Fruit fly (Drosophila melanogaster) whole organism, embryonic: ENCODE measurements around the gene TwdlW.
A peak's percentile ranks its signal among the peaks of the same experiment; 100 is the strongest.

Experiments
- B-H2 ChIP-seq: fragments of 200-800 bp; sonication (Bioruptor generic); optimal IDR thresholded peaks from 2 replicates; lab custom pipeline; 2018; ENCODE audit warnings: missing biosample characterization, mild to moderate bottlenecking, missing genetic modification characterization
- CG10209 ChIP-seq: fragments of 200-800 bp; sonication (Bioruptor generic); optimal IDR thresholded peaks from 3 replicates; lab custom pipeline; 2017; ENCODE audit warnings: missing biosample characterization, mild to moderate bottlenecking, missing genetic modification characterization, missing genetic modification reagents
- CG10959 ChIP-seq: fragments of 200-800 bp; sonication (Bioruptor generic); IDR thresholded peaks from 2 replicates; pipeline ENCODE4 v1.3.6; 2022; ENCODE audit warnings: missing biosample characterization, missing genetic modification characterization
- CG11093 ChIP-seq: fragments of 200-800 bp; sonication (Bioruptor generic); IDR thresholded peaks from 3 replicates; pipeline ENCODE4 v1.3.6; 2022; ENCODE audit warnings: missing biosample characterization, missing genetic modification characterization
- CG12071 ChIP-seq: fragments of 200-800 bp; sonication (Bioruptor generic); optimal IDR thresholded peaks from 3 replicates; lab custom pipeline; 2018; ENCODE audit warnings: missing biosample characterization, mild to moderate bottlenecking, missing genetic modification characterization
- CG12236 ChIP-seq: fragments of 200-800 bp; sonication (Bioruptor generic); optimal IDR thresholded peaks from 2 replicates; lab custom pipeline; 2016; ENCODE audit warnings: missing biosample characterization, missing genetic modification characterization
- CG13123 ChIP-seq: fragments of 200-800 bp; sonication (Bioruptor generic); optimal IDR thresholded peaks from 2 replicates; lab custom pipeline; 2016; ENCODE audit warnings: missing biosample characterization, missing genetic modification characterization
- CG15073 ChIP-seq: fragments of 200-800 bp; sonication (Bioruptor generic); optimal IDR thresholded peaks from 2 replicates; lab custom pipeline; 2016; ENCODE audit warnings: missing biosample characterization, missing genetic modification characterization
- CG16813 ChIP-seq: fragments of 200-800 bp; sonication (Bioruptor generic); IDR thresholded peaks from 3 replicates; pipeline ENCODE4 v1.3.6; 2022; ENCODE audit warnings: missing biosample characterization, missing genetic modification characterization; ENCODE audit not compliant: partially characterized antibody
- CG18262 ChIP-seq: fragments of 200-800 bp; optimal IDR thresholded peaks from 3 replicates; lab custom pipeline; 2019; ENCODE audit warnings: missing biosample characterization, mild to moderate bottlenecking, missing genetic modification characterization, moderate library complexity
- CG18599 ChIP-seq: fragments of 200-800 bp; sonication (Bioruptor generic); optimal IDR thresholded peaks from 3 replicates; lab custom pipeline; 2017; ENCODE audit warnings: missing biosample characterization, missing genetic modification characterization, mild to moderate bottlenecking, moderate library complexity, missing genetic modification reagents
- CG2120 ChIP-seq: fragments of 200-800 bp; sonication (Bioruptor generic); optimal IDR thresholded peaks from 3 replicates; lab custom pipeline; 2016; ENCODE audit warnings: missing biosample characterization, missing genetic modification characterization
- CG2129 ChIP-seq: fragments of 200-800 bp; sonication (Bioruptor generic); IDR thresholded peaks from 2 replicates; pipeline ENCODE4 v1.3.6; 2022; ENCODE audit warnings: missing biosample characterization, missing genetic modification characterization; ENCODE audit not compliant: partially characterized antibody
- CG31365 ChIP-seq: fragments of 200-800 bp; sonication (Bioruptor generic); optimal IDR thresholded peaks from 2 replicates; lab custom pipeline; 2018; ENCODE audit warnings: missing biosample characterization, mild to moderate bottlenecking, missing genetic modification characterization
- CG31441 ChIP-seq: fragments of 200-800 bp; sonication (Bioruptor generic); IDR thresholded peaks from 2 replicates; pipeline ENCODE4 v1.3.6; 2022; ENCODE audit warnings: missing biosample characterization, missing genetic modification characterization
- CG4404 ChIP-seq: fragments of 200-800 bp; sonication (Bioruptor generic); IDR thresholded peaks from 2 replicates; pipeline ENCODE4 v1.3.6; 2022; ENCODE audit warnings: missing biosample characterization, missing genetic modification characterization
- CG7357 ChIP-seq: fragments of 200-800 bp; sonication (Bioruptor generic); IDR thresholded peaks from 3 replicates; pipeline ENCODE4 v1.3.6; 2022; ENCODE audit warnings: missing biosample characterization, missing genetic modification characterization
- Chrac-16 ChIP-seq: fragments of 200-800 bp; sonication (Bioruptor generic); optimal IDR thresholded peaks from 3 replicates; lab custom pipeline; 2016; ENCODE audit warnings: missing biosample characterization, missing genetic modification characterization
- E2f2 ChIP-seq: fragments of 200-800 bp; sonication (Bioruptor generic); IDR thresholded peaks from 2 replicates; pipeline ENCODE4 v1.3.6; 2022; ENCODE audit warnings: missing biosample characterization, missing genetic modification characterization
- Elba2 ChIP-seq: fragments of 200-800 bp; sonication (Bioruptor generic); optimal IDR thresholded peaks from 3 replicates; lab custom pipeline; 2016; ENCODE audit warnings: missing biosample characterization, missing genetic modification characterization
- Gug ChIP-seq: fragments of 200-800 bp; sonication (Bioruptor generic); IDR thresholded peaks from 4 replicates; pipeline ENCODE4 v1.3.6; 2022; ENCODE audit warnings: missing biosample characterization, missing genetic modification characterization
- Lpt ChIP-seq: fragments of >200 bp; optimal IDR thresholded peaks from 2 replicates; lab custom pipeline; 2018; ENCODE audit warnings: missing biosample characterization, missing genetic modification characterization
- Max ChIP-seq: fragments of 200-800 bp; sonication (Bioruptor generic); optimal IDR thresholded peaks from 2 replicates; lab custom pipeline; 2016; ENCODE audit warnings: missing biosample characterization, mild to moderate bottlenecking, missing genetic modification characterization
- NFAT ChIP-seq: fragments of 200-800 bp; sonication (Bioruptor generic); IDR thresholded peaks from 2 replicates; pipeline ENCODE4 v1.3.6; 2022; ENCODE audit warnings: missing biosample characterization, missing genetic modification characterization
- Scr ChIP-seq: fragments of 200-800 bp; sonication (Bioruptor generic); IDR thresholded peaks from 2 replicates; pipeline ENCODE4 v1.3.6; 2022; ENCODE audit warnings: missing biosample characterization, missing genetic modification characterization; ENCODE audit not compliant: partially characterized antibody
- ato ChIP-seq: fragments of 200-800 bp; sonication (Bioruptor generic); IDR thresholded peaks from 2 replicates; pipeline ENCODE4 v1.3.6; 2022; ENCODE audit warnings: missing biosample characterization, missing genetic modification characterization; ENCODE audit not compliant: partially characterized antibody
- az2 ChIP-seq: fragments of 200-800 bp; sonication (Bioruptor generic); optimal IDR thresholded peaks from 3 replicates; lab custom pipeline; 2016; ENCODE audit warnings: missing biosample characterization, missing genetic modification characterization
- bsh ChIP-seq, 2 experiments: fragments of 200-800 bp; sonication (Bioruptor generic); optimal IDR thresholded peaks; 2 replicates each; lab custom pipeline; 2017 to 2018; ENCODE audit warnings: mild to moderate bottlenecking in 2 of 2, missing biosample characterization in 2 of 2, missing genetic modification characterization in 2 of 2, moderate library complexity in 1 of 2
- btn ChIP-seq: fragments of 200-800 bp; sonication (Bioruptor generic); optimal IDR thresholded peaks from 2 replicates; lab custom pipeline; 2016; ENCODE audit warnings: missing biosample characterization, missing genetic modification characterization
- ci ChIP-seq: fragments of 200-800 bp; sonication (Bioruptor generic); IDR thresholded peaks from 3 replicates; pipeline ENCODE4 v1.3.6; 2022; ENCODE audit warnings: missing biosample characterization, missing genetic modification characterization
- da ChIP-seq: fragments of 200-800 bp; sonication (Bioruptor generic); optimal IDR thresholded peaks from 2 replicates; lab custom pipeline; 2016; ENCODE audit warnings: missing biosample characterization, missing genetic modification characterization
- dati ChIP-seq: fragments of 200-800 bp; sonication (Bioruptor generic); IDR thresholded peaks from 2 replicates; pipeline ENCODE4 v1.3.6; 2022; ENCODE audit warnings: missing biosample characterization, missing genetic modification characterization
- eve ChIP-seq, 2 experiments: fragments of >200 bp; optimal IDR thresholded peaks; 2 replicates each; lab custom pipeline; 2017; ENCODE audit warnings: missing biosample characterization in 2 of 2, missing genetic modification characterization in 2 of 2
- eyg ChIP-seq: fragments of 200-800 bp; sonication (Bioruptor generic); optimal IDR thresholded peaks from 3 replicates; lab custom pipeline; 2016; ENCODE audit warnings: missing biosample characterization, missing genetic modification characterization
- fru ChIP-seq: fragments of >200 bp; optimal IDR thresholded peaks from 2 replicates; lab custom pipeline; 2017
- gem ChIP-seq: fragments of 200-800 bp; sonication (Bioruptor generic); optimal IDR thresholded peaks from 2 replicates; lab custom pipeline; 2019; ENCODE audit warnings: missing biosample characterization, mild to moderate bottlenecking, missing genetic modification characterization, moderate library complexity
- ken ChIP-seq: fragments of 200-800 bp; sonication (Bioruptor generic); IDR thresholded peaks from 3 replicates; pipeline ENCODE4 v1.3.6; 2022; ENCODE audit warnings: missing biosample characterization, missing genetic modification characterization
- klu ChIP-seq: fragments of 200-800 bp; sonication (Bioruptor generic); IDR thresholded peaks from 2 replicates; pipeline ENCODE4 v1.3.6; 2022; ENCODE audit warnings: missing biosample characterization, missing genetic modification characterization
- nerfin-1 ChIP-seq: fragments of 200-800 bp; sonication (Bioruptor generic); optimal IDR thresholded peaks from 3 replicates; lab custom pipeline; 2019; ENCODE audit warnings: missing biosample characterization, mild to moderate bottlenecking, missing genetic modification characterization, moderate library complexity
- nom ChIP-seq: fragments of 200-800 bp; sonication (Bioruptor generic); optimal IDR thresholded peaks from 2 replicates; lab custom pipeline; 2017; ENCODE audit warnings: missing biosample characterization, missing genetic modification characterization, mild to moderate bottlenecking, moderate library complexity, missing genetic modification reagents
- oc ChIP-seq: fragments of 200-800 bp; sonication (Bioruptor generic); optimal IDR thresholded peaks from 2 replicates; lab custom pipeline; 2018; ENCODE audit warnings: missing biosample characterization, mild to moderate bottlenecking, missing genetic modification characterization, moderate library complexity
- odd ChIP-seq: fragments of 200-800 bp; sonication (Bioruptor generic); optimal IDR thresholded peaks from 2 replicates; lab custom pipeline; 2017; ENCODE audit warnings: missing biosample characterization, mild to moderate bottlenecking, missing genetic modification characterization
- pan ChIP-seq, 4 experiments: fragments of >200 bp in 3 of 4; fragments of 200-800 bp in 1 of 4; sonication (Bioruptor generic) in 1 of 4; optimal IDR thresholded peaks in 3 of 4; IDR thresholded peaks in 1 of 4; 2 replicates each; pipeline versions ENCODE4 v1.3.6 to Lab custom; 2017 to 2022; ENCODE audit warnings: missing biosample characterization in 2 of 4, missing genetic modification characterization in 2 of 4, mixed read lengths in 1 of 4
- pfk ChIP-seq: fragments of 200-800 bp; sonication (Bioruptor generic); optimal IDR thresholded peaks from 2 replicates; lab custom pipeline; 2018; ENCODE audit warnings: missing biosample characterization, mild to moderate bottlenecking, missing genetic modification characterization, moderate library complexity
- rib ChIP-seq: fragments of 200-800 bp; sonication (Bioruptor generic); IDR thresholded peaks from 2 replicates; pipeline ENCODE4 v1.3.6; 2022; ENCODE audit warnings: missing biosample characterization, missing genetic modification characterization
- ro ChIP-seq: fragments of 200-800 bp; sonication (Bioruptor generic); IDR thresholded peaks from 2 replicates; pipeline ENCODE4 v1.3.6; 2022; ENCODE audit warnings: missing biosample characterization, missing genetic modification characterization
- salm ChIP-seq: fragments of 200-800 bp; sonication (Bioruptor generic); optimal IDR thresholded peaks from 2 replicates; lab custom pipeline; 2018; ENCODE audit warnings: missing biosample characterization, mild to moderate bottlenecking, missing genetic modification characterization
- scrt ChIP-seq: fragments of 200-800 bp; sonication (Bioruptor generic); optimal IDR thresholded peaks from 2 replicates; lab custom pipeline; 2018; ENCODE audit warnings: missing biosample characterization, mild to moderate bottlenecking, missing genetic modification characterization, moderate library complexity
- stwl ChIP-seq: fragments of 200-800 bp; sonication (Bioruptor generic); optimal IDR thresholded peaks from 3 replicates; lab custom pipeline; 2018; ENCODE audit warnings: missing biosample characterization, mild to moderate bottlenecking, missing genetic modification characterization, moderate library complexity
- toy ChIP-seq: fragments of 200-800 bp; sonication (Bioruptor generic); IDR thresholded peaks from 2 replicates; pipeline ENCODE4 v1.3.6; 2022; ENCODE audit warnings: missing biosample characterization, missing genetic modification characterization
- unc-4 ChIP-seq: fragments of 200-800 bp; sonication (Bioruptor generic); IDR thresholded peaks from 2 replicates; pipeline ENCODE4 v1.3.6; 2022; ENCODE audit warnings: missing biosample characterization, missing genetic modification characterization; ENCODE audit not compliant: partially characterized antibody
- vfl ChIP-seq: fragments of 200-800 bp; sonication (Bioruptor generic); optimal IDR thresholded peaks from 2 replicates; lab custom pipeline; 2016; ENCODE audit warnings: missing biosample characterization, missing genetic modification characterization

The TwdlW gene

dm6 chr3R:17115668-17116067, 26.5 kb downstream of the TwdlW start (continued):
- TF ChIP-seq btn (GFP tag; lab: Kevin White, UChicago) (no peak), Scr (GFP tag; lab: Robert Waterston, UW) (no peak), CG2120 (GFP tag; lab: Kevin White, UChicago) (no peak), ato (no peak), scrt (GFP tag; lab: Kevin White, UChicago) (no peak), klu (GFP tag; lab: Robert Waterston, UW) (no peak), Max (GFP tag; lab: Kevin White, UChicago) (no peak), Gug (GFP tag; lab: Robert Waterston, UW) (no peak), CG31365 (tag; lab: Kevin White, UChicago) (no peak), oc (tag; lab: Kevin White, UChicago) (no peak), ci (GFP tag; lab: Robert Waterston, UW) (no peak), nom (GFP tag; lab: Kevin White, UChicago) (no peak), ro (GFP tag; lab: Robert Waterston, UW) (no peak), odd (GFP tag; lab: Kevin White, UChicago) (peak; percentile 57), CG13123 (GFP tag; lab: Kevin White, UChicago) (no peak), CG7357 (GFP tag; lab: Robert Waterston, UW) (no peak), Lpt (no peak), rib (no peak), da (no peak), pfk (GFP tag; lab: Kevin White, UChicago) (peak; percentile 35), nerfin-1 (tag; lab: Kevin White, UChicago) (peak; percentile 25), unc-4 (no peak), ken (GFP tag; lab: Robert Waterston, UW) (no peak), eve (GFP tag; optimal IDR thresholded peaks at IDR 0.05; lab: Kevin White, UChicago) (no peak), salm (tag; lab: Kevin White, UChicago) (peak; percentile 56), CG10959 (no peak), CG4404 (GFP tag; lab: Robert Waterston, UW) (no peak), dati (GFP tag; lab: Robert Waterston, UW) (no peak), CG12236 (GFP tag; lab: Kevin White, UChicago) (no peak), CG18262 (tag; lab: Kevin White, UChicago) (no peak), gem (tag; lab: Kevin White, UChicago) (no peak), Elba2 (GFP tag; lab: Kevin White, UChicago) (no peak), pan (optimal IDR thresholded peaks at IDR 0.05; lab: Kevin White, UChicago) (no peak), pan (GFP tag; optimal IDR thresholded peaks at IDR 0.05 in 1 of 2, IDR thresholded peaks at IDR 0.05 in 1 of 2) (no peak), bsh (GFP tag; optimal IDR thresholded peaks at IDR 0.05; lab: Kevin White, UChicago) (no peak), CG31441 (GFP tag; lab: Robert Waterston, UW) (no peak; the same call in 1 of the 2 replicates), CG16813 (GFP tag; lab: Robert Waterston, UW) (no peak), CG2129 (GFP tag; lab: Robert Waterston, UW) (no peak), Chrac-16 (GFP tag; lab: Kevin White, UChicago) (no peak), stwl (tag; lab: Kevin White, UChicago) (no peak), CG10209 (GFP tag; lab: Kevin White, UChicago) (peak; percentile 19), B-H2 (no peak), CG11093 (GFP tag; lab: Robert Waterston, UW) (no peak), fru (lab: Kevin White, UChicago) (no peak), eyg (GFP tag; lab: Kevin White, UChicago) (peak; percentile 17), CG15073 (GFP tag; lab: Kevin White, UChicago) (no peak), az2 (GFP tag; lab: Kevin White, UChicago) (no peak), E2f2 (GFP tag; lab: Robert Waterston, UW) (no peak), vfl (GFP tag; lab: Kevin White, UChicago) (no peak), CG18599 (peak; percentile 10), toy (GFP tag; lab: Robert Waterston, UW) (no peak), NFAT (no peak), CG12071 (no peak)
